Worm (Caenorhabditis elegans) whole organism, L3 larva: Measurements from ENCODE around the gene ZK180.7.

Experiments
- ZK546.5 ChIP-seq: sonication (generic microtip); optimal IDR thresholded peaks from 2 replicates; lab custom pipeline; 2017; ENCODE audit warnings: missing biosample characterization, missing genetic modification characterization
- aly-2 ChIP-seq: fragments of 150-350 bp; optimal IDR thresholded peaks from 2 replicates; lab custom pipeline; 2014; ENCODE audit warnings: missing biosample characterization, missing genetic modification characterization
- ama-1 ChIP-seq: fragments of 150-350 bp; optimal IDR thresholded peaks from 2 replicates; lab custom pipeline; 2018
- ceh-16 ChIP-seq: sonication (generic microtip); optimal IDR thresholded peaks from 2 replicates; lab custom pipeline; 2017; ENCODE audit warnings: missing biosample characterization, missing genetic modification characterization
- ceh-28 ChIP-seq: fragments of 150-350 bp; optimal IDR thresholded peaks from 2 replicates; lab custom pipeline; 2014; ENCODE audit warnings: missing biosample characterization, missing genetic modification reagents, missing genetic modification characterization
- ceh-9 ChIP-seq: sonication (generic microtip); optimal IDR thresholded peaks from 2 replicates; lab custom pipeline; 2018; ENCODE audit warnings: missing biosample characterization, missing genetic modification characterization
- daf-12 ChIP-seq: fragments of 150-350 bp; optimal IDR thresholded peaks from 2 replicates; lab custom pipeline; 2014; ENCODE audit warnings: missing biosample characterization, missing genetic modification reagents, missing genetic modification characterization
- egl-5 ChIP-seq: fragments of 150-350 bp; optimal IDR thresholded peaks from 2 replicates; lab custom pipeline; 2017; ENCODE audit warnings: missing biosample characterization, missing genetic modification reagents, missing genetic modification characterization, inconsistent platforms
- elt-1 ChIP-seq: fragments of 150-350 bp; optimal IDR thresholded peaks from 2 replicates; lab custom pipeline; 2014; ENCODE audit warnings: missing biosample characterization, missing genetic modification characterization
- elt-2 ChIP-seq: sonication (generic microtip); optimal IDR thresholded peaks from 2 replicates; lab custom pipeline; 2016; ENCODE audit warnings: missing genetic modification reagents, mild to moderate bottlenecking, missing genetic modification characterization, missing compliant biosample characterization
- eor-1 ChIP-seq, 2 experiments: fragments of 150-350 bp; optimal IDR thresholded peaks; 2 replicates each; lab custom pipeline; 2014 to 2018; ENCODE audit warnings: missing biosample characterization in 2 of 2, missing genetic modification characterization in 2 of 2
- fkh-2 ChIP-seq: fragments of 150-350 bp; optimal IDR thresholded peaks from 2 replicates; lab custom pipeline; 2014; ENCODE audit warnings: missing biosample characterization, missing genetic modification reagents, missing genetic modification characterization
- hmg-11 ChIP-seq: sonication (generic microtip); optimal IDR thresholded peaks from 2 replicates; lab custom pipeline; 2016; ENCODE audit warnings: missing genetic modification characterization, missing compliant biosample characterization
- jun-1 ChIP-seq: fragments of 150-350 bp; optimal IDR thresholded peaks from 2 replicates; lab custom pipeline; 2014; ENCODE audit warnings: missing biosample characterization, missing genetic modification reagents, missing genetic modification characterization
- lin-15B ChIP-seq: fragments of 150-350 bp; optimal IDR thresholded peaks from 2 replicates; lab custom pipeline; 2014; ENCODE audit warnings: missing biosample characterization, missing genetic modification characterization
- lsy-12 ChIP-seq: sonication (generic microtip); optimal IDR thresholded peaks from 2 replicates; lab custom pipeline; 2016; ENCODE audit warnings: mild to moderate bottlenecking, missing genetic modification characterization, missing compliant biosample characterization
- mml-1 ChIP-seq: fragments of 150-350 bp; sonication (generic microtip); optimal IDR thresholded peaks from 3 replicates; lab custom pipeline; 2014; ENCODE audit warnings: missing biosample characterization, missing genetic modification characterization
- nhr-11 ChIP-seq: fragments of 150-350 bp; optimal IDR thresholded peaks from 2 replicates; lab custom pipeline; 2014; ENCODE audit warnings: missing biosample characterization, missing genetic modification characterization
- nhr-12 ChIP-seq: fragments of 150-350 bp; optimal IDR thresholded peaks from 2 replicates; lab custom pipeline; 2014; ENCODE audit warnings: missing biosample characterization, missing genetic modification characterization
- nhr-28 ChIP-seq: fragments of 150-350 bp; optimal IDR thresholded peaks from 2 replicates; lab custom pipeline; 2014; ENCODE audit warnings: missing biosample characterization, missing genetic modification characterization
- nhr-43 ChIP-seq: sonication (generic microtip); optimal IDR thresholded peaks from 2 replicates; lab custom pipeline; 2016; ENCODE audit warnings: mild to moderate bottlenecking, missing genetic modification characterization, missing compliant biosample characterization; ENCODE audit not compliant: poor library complexity, severe bottlenecking
- nhr-67 ChIP-seq: fragments of 150-350 bp; optimal IDR thresholded peaks from 2 replicates; lab custom pipeline; 2014; ENCODE audit warnings: missing biosample characterization, missing genetic modification characterization
- pha-4 ChIP-seq: fragments of 150-350 bp; optimal IDR thresholded peaks from 2 replicates; lab custom pipeline; 2014; ENCODE audit warnings: missing biosample characterization, missing genetic modification reagents, missing genetic modification characterization
- pqm-1 ChIP-seq: fragments of 150-350 bp; optimal IDR thresholded peaks from 2 replicates; lab custom pipeline; 2017; ENCODE audit warnings: missing biosample characterization, missing genetic modification characterization, inconsistent platforms
- sea-2 ChIP-seq: fragments of 150-350 bp; sonication (generic microtip); optimal IDR thresholded peaks from 4 replicates; lab custom pipeline; 2014; ENCODE audit warnings: missing biosample characterization, missing genetic modification reagents, missing genetic modification characterization
- skn-1 ChIP-seq: fragments of 150-350 bp; optimal IDR thresholded peaks from 2 replicates; lab custom pipeline; 2014; ENCODE audit warnings: missing biosample characterization, missing genetic modification characterization
- tbx-2 ChIP-seq: sonication (generic microtip); optimal IDR thresholded peaks from 2 replicates; lab custom pipeline; 2016; ENCODE audit warnings: mild to moderate bottlenecking, missing genetic modification characterization, missing compliant biosample characterization
- unc-39 ChIP-seq: sonication (generic microtip); optimal IDR thresholded peaks from 4 replicates; lab custom pipeline; 2017; ENCODE audit warnings: missing biosample characterization, missing genetic modification characterization
- unc-62 ChIP-seq: fragments of 150-350 bp; sonication (generic microtip); optimal IDR thresholded peaks from 4 replicates; lab custom pipeline; 2014; ENCODE audit warnings: missing biosample characterization, missing genetic modification reagents, missing genetic modification characterization
- zag-1 ChIP-seq: fragments of 150-350 bp; optimal IDR thresholded peaks from 2 replicates; lab custom pipeline; 2014; ENCODE audit warnings: missing biosample characterization, missing genetic modification characterization
- ztf-11 ChIP-seq: fragments of 150-350 bp; optimal IDR thresholded peaks from 2 replicates; lab custom pipeline; 2014; ENCODE audit warnings: missing biosample characterization, missing genetic modification characterization
- ztf-4 ChIP-seq: fragments of 150-350 bp; optimal IDR thresholded peaks from 2 replicates; lab custom pipeline; 2014; ENCODE audit warnings: missing biosample characterization, missing genetic modification characterization

The ZK180.7 gene

ce11 chrIV:4478612-4479011 is 11.7 kb upstream of the ZK180.7 start:
- TF ChIP-seq pqm-1 (tag; lab: Kevin White, UChicago) (peak; percentile 31), elt-1 (tag; lab: Kevin White, UChicago) (no peak), pha-4 (tag; lab: Kevin White, UChicago) (peak; percentile 24), ztf-4 (tag; lab: Kevin White, UChicago) (no peak)

DNA sequence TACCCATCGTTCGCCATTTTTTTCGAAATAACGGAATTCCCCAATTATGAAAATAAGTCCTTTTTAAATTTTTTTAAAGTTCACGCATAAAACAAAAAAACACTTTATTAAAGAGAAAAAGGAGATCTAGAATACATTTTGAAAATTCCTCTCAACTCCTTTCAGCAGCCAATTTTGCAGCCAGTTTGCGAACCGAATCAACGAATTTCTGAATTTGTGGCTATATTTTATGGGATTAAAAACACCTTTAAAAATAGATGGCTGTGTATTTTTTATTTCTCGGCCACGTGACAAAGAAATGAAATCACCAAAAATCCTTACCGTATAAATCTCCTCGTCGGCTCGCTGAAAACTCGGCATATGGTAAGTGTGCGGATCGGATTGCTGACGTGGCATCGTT is 10.3 kb upstream of the ZK180.7 start, which contains the start of gene M01H9.10:
TSS of gene M01H9.10 (minus strand) at position 101 of the 400 bp plus-strand sequence.
- TF ChIP-seq ceh-28 (no peak), ztf-11 (tag; lab: Kevin White, UChicago) (no peak), nhr-12 (tag; lab: Kevin White, UChicago) (no peak), hmg-11 (no peak), skn-1 (tag; lab: Kevin White, UChicago) (no peak), ceh-9 (tag; lab: Kevin White, UChicago) (no peak), unc-62 (GFP tag; lab: Kevin White, UChicago) (no peak), sea-2 (GFP tag; lab: Kevin White, UChicago) (no peak)

DNA sequence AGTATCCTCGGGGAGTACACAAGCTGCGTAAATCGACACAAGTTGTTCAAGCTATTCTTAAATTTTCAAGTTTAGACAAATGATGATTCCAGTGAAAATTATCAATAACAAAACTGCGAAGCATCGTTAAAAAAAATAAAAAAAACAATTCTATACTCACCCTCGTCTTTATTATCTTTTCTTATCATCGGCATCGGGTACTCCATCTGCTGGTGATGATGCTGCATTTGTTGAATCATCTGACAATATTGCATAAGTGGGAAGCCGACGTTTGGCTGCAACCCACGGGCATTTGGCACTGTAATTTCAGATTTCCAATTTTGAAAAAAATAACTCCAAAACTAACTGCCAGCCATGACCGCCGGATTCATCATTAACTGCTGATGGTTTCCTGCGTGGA is 9.0 kb upstream of the ZK180.7 start:
- TF ChIP-seq aly-2 (tag; lab: Kevin White, UChicago) (no peak), nhr-43 (tag; lab: Kevin White, UChicago) (no peak), nhr-28 (tag; lab: Kevin White, UChicago) (no peak), elt-2 (tag; lab: Kevin White, UChicago) (peak; percentile 59), pqm-1 (tag; lab: Kevin White, UChicago) (peak; percentile 22), skn-1 (tag; lab: Kevin White, UChicago) (no peak), unc-62 (GFP tag; lab: Kevin White, UChicago) (no peak), ama-1 (lab: Kevin White, UChicago) (no peak)

DNA sequence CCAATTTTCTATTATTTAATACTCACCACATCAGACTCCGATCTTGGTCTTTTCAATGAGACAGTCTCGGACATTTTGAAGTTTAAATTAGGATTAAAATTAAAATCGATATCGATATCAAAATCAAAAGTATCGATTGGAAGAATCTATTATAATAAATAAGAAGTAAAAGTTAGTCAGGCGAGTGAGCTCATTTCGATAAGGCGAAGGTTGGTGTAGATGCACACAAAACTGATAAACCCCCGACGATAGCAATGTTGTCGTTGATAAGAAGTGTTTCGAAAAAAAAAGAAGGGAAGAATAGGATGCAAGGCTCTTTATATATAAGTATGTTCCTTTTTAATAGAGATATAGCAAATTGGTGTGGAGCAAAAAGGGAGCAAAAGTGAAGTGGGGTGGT is 7.8 kb upstream of the ZK180.7 start, which contains the start of gene M01H9.4:
TSS of gene M01H9.4 (minus strand) at position 379 of the 400 bp plus-strand sequence.
- no peak for TF ChIP-seq egl-5 (tag; lab: Kevin White, UChicago)
- no peak for TF ChIP-seq sea-2 (GFP tag; lab: Kevin White, UChicago)
- TF ChIP-seq pha-4 (tag; lab: Kevin White, UChicago), result peak; percentile 55
- no peak for TF ChIP-seq nhr-11
- no peak for TF ChIP-seq ZK546.5 (tag; lab: Kevin White, UChicago)
- TF ChIP-seq skn-1 (tag; lab: Kevin White, UChicago), result no peak
- TF ChIP-seq ceh-16 (tag; lab: Kevin White, UChicago), result no peak
- no peak for TF ChIP-seq zag-1 (tag; lab: Kevin White, UChicago)
- no peak for TF ChIP-seq mml-1 (tag; lab: Kevin White, UChicago)
- no peak for TF ChIP-seq tbx-2 (tag; lab: Kevin White, UChicago)
- TF ChIP-seq nhr-12 (tag; lab: Kevin White, UChicago), result no peak
- TF ChIP-seq elt-2 (tag; lab: Kevin White, UChicago), result peak; percentile 97
- TF ChIP-seq eor-1 (tag; optimal IDR thresholded peaks at IDR 0.05; lab: Kevin White, UChicago), result no peak
- TF ChIP-seq fkh-2 (tag; lab: Kevin White, UChicago), result no peak
- TF ChIP-seq ceh-28, result peak; percentile 60
- TF ChIP-seq pqm-1 (tag; lab: Kevin White, UChicago), result peak; percentile 82
- TF ChIP-seq lin-15B (tag; lab: Kevin White, UChicago), result no peak
- TF ChIP-seq jun-1, result peak; percentile 70
- no peak for TF ChIP-seq lsy-12 (tag; lab: Kevin White, UChicago)
- TF ChIP-seq nhr-67 (tag; lab: Kevin White, UChicago), result no peak

ce11 chrIV:4484555-4484954 is 5.8 kb upstream of the ZK180.7 start:
- TF ChIP-seq elt-2 (tag; lab: Kevin White, UChicago) (peak; percentile 73), ceh-9 (tag; lab: Kevin White, UChicago) (no peak), tbx-2 (tag; lab: Kevin White, UChicago) (no peak), elt-1 (tag; lab: Kevin White, UChicago) (no peak), sea-2 (GFP tag; lab: Kevin White, UChicago) (no peak), skn-1 (tag; lab: Kevin White, UChicago) (no peak), ceh-28 (no peak), jun-1 (no peak), daf-12 (tag; lab: Kevin White, UChicago) (no peak), pqm-1 (tag; lab: Kevin White, UChicago) (peak; percentile 78), zag-1 (tag; lab: Kevin White, UChicago) (no peak), nhr-67 (tag; lab: Kevin White, UChicago) (no peak), unc-39 (tag; lab: Kevin White, UChicago) (no peak), ceh-16 (tag; lab: Kevin White, UChicago) (no peak), nhr-43 (tag; lab: Kevin White, UChicago) (no peak)
